Worm (Caenorhabditis elegans): ENCODE data around the gene fip-1.

Gene fip-1

ce11 chrIII:8656957-8657356 lies 17.4 kb downstream of the fip-1 start (continued):
- TF ChIP-seq ztf-11 (tag; optimal IDR thresholded peaks at IDR 0.05), result no peak
- no peak for TF ChIP-seq lir-3 (tag; optimal IDR thresholded peaks at IDR 0.05)
- TF ChIP-seq cey-2 (tag; optimal IDR thresholded peaks at IDR 0.05; ENCODE audit: borderline replicate concordance, insufficient read depth), result no peak
- peak in 1 of 2 experiments; percentile 64 for TF ChIP-seq mdl-1 (tag; optimal IDR thresholded peaks at IDR 0.05)
- TF ChIP-seq ZK546.5 (tag; optimal IDR thresholded peaks at IDR 0.05), result no peak
- no peak for TF ChIP-seq aly-2 (tag; optimal IDR thresholded peaks at IDR 0.05)
- TF ChIP-seq ceh-82 (tag; optimal IDR thresholded peaks at IDR 0.05), result no peak
- TF ChIP-seq snpc-4 (tag; optimal IDR thresholded peaks at IDR 0.05), result no peak
- TF ChIP-seq ces-1 (GFP tag; optimal IDR thresholded peaks at IDR 0.05), result no peak
- no peak for TF ChIP-seq nhr-25 (tag; optimal IDR thresholded peaks at IDR 0.05; ENCODE audit: borderline replicate concordance, insufficient read depth)
- TF ChIP-seq F26F4.8 (GFP tag; conservative IDR thresholded peaks at IDR 0.05), result no peak
- no peak for TF ChIP-seq D1046.2 (GFP tag; IDR thresholded peaks at IDR 0.05)
- no peak for TF ChIP-seq daf-19 (GFP tag; conservative IDR thresholded peaks at IDR 0.05)
- peak; percentile 87 for TF ChIP-seq hlh-11 (tag; optimal IDR thresholded peaks at IDR 0.05)
- TF ChIP-seq hlh-30 (tag; optimal IDR thresholded peaks at IDR 0.05; ENCODE audit: insufficient read depth), result peak; percentile 78
- peak; percentile 88 for TF ChIP-seq nhr-28 (tag; optimal IDR thresholded peaks at IDR 0.05)
- TF ChIP-seq daf-8 (GFP tag; IDR thresholded peaks at IDR 0.05), result 0 out of 2 replicates have a peak, but pooled peaks have one; percentile 6
- no peak for TF ChIP-seq spr-1 (tag; optimal IDR thresholded peaks at IDR 0.05)
- no peak for TF ChIP-seq Y5F2A.4 (GFP tag; optimal IDR thresholded peaks at IDR 0.05)
- TF ChIP-seq ZK337.2 (GFP tag; IDR thresholded peaks at IDR 0.05), result no peak
- no peak for TF ChIP-seq tag-97 (GFP tag; IDR thresholded peaks at IDR 0.05)
- TF ChIP-seq T26A8.4 (GFP tag; IDR thresholded peaks at IDR 0.05), result no peak
- no peak for TF ChIP-seq lin-38 (GFP tag; IDR thresholded peaks at IDR 0.05)
- TF ChIP-seq dpl-1 (GFP tag; optimal IDR thresholded peaks at IDR 0.05), result no peak
- TF ChIP-seq snpc-1.2 (GFP tag; IDR thresholded peaks at IDR 0.05), result no peak
- TF ChIP-seq mes-2 (tag; optimal IDR thresholded peaks at IDR 0.05; ENCODE audit: poor library complexity, severe bottlenecking), result no peak
- TF ChIP-seq Y48G9A.11 (GFP tag; IDR thresholded peaks at IDR 0.05), result no peak
- no peak for TF ChIP-seq zip-11 (GFP tag; IDR thresholded peaks at IDR 0.05)
- no peak for TF ChIP-seq zfp-3 (GFP tag; conservative IDR thresholded peaks at IDR 0.05)
- TF ChIP-seq ceh-20 (GFP tag; IDR thresholded peaks at IDR 0.05), result peak; percentile 56; the same call in 1 of the 2 replicates
- no peak for TF ChIP-seq pha-4 (GFP tag; IDR thresholded peaks at IDR 0.05)
- TF ChIP-seq pha-4 (tag; optimal IDR thresholded peaks at IDR 0.05), result no peak

DNA sequence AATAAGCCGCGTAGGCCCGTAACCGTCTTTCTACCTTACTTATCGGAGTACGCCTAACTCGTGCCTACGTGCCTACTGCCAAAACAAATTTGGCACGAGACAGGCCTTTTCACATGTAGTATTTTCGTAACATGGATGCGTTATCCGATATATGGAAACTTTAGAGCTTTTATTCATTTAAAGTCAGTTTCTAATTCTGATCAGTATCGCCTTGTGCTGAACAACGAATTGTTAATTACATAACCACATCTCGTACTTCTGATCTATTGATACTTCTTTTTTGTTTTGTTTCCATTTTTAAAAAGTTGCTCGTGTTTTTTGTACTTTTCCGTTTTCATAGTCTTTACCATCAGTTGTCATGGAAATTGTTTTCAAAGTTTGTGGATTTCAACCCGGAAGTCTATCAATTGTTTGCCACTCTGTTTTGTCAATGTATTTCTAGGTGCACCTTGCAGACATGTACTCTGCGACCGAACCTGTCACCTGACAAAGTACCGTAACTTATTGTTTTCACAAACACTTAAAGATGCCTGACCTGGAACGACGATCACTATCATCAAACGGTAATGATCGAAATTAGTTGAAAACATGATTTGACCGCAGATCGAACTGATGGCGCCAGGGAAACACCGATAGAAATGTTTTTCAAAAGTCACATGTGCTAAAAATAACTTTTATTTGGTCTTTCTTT lies 18.3 kb downstream of the fip-1 start:
- no peak for TF ChIP-seq ceh-62 (tag; optimal IDR thresholded peaks at IDR 0.05)
- TF ChIP-seq aha-1 (tag), result peak; percentile 97

DNA sequence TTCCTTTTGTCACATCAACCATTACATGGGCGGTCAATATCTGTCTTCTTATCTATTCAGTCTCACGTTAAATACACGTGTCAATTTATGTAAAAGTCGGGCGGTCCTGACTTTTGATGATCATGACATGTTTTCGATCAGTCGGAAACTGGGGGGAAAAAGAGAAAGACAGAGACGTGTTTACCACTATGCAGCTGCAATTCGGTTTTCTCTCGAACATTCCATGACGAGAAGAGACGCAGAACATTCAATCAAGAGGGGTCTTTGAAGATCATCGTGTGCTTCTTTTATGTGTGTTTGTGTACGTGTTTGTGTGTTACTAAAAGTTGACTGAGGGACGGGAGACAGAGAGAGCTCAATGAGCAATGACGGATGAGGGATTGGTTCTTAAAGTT lies 18.8 kb downstream of the fip-1 start:
- TF ChIP-seq php-3 (GFP tag; IDR thresholded peaks at IDR 0.05), result peak; percentile 96
- TF ChIP-seq lin-15B (tag; optimal IDR thresholded peaks at IDR 0.05), result no peak
- no peak for TF ChIP-seq daf-8 (GFP tag; IDR thresholded peaks at IDR 0.05)
- TF ChIP-seq zfp-2 (tag; optimal IDR thresholded peaks at IDR 0.05), result no peak
- TF ChIP-seq aly-2 (tag; optimal IDR thresholded peaks at IDR 0.05), result no peak
- TF ChIP-seq nhr-6 (tag; optimal IDR thresholded peaks at IDR 0.05), result no peak
- TF ChIP-seq unc-39 (tag; optimal IDR thresholded peaks at IDR 0.05), result no peak
- peak; percentile 60; the same call in 1 of the 2 replicates for TF ChIP-seq nhr-42 (GFP tag; IDR thresholded peaks at IDR 0.05)
- TF ChIP-seq daf-12 (tag; optimal IDR thresholded peaks at IDR 0.05), result no peak
- TF ChIP-seq nhr-10 (tag; optimal IDR thresholded peaks at IDR 0.05), result peak; percentile 80
- no peak for TF ChIP-seq ZK546.5 (tag; optimal IDR thresholded peaks at IDR 0.05)
- peak; percentile 88 to 90 for TF ChIP-seq hif-1 (tag; optimal IDR thresholded peaks at IDR 0.05)
- TF ChIP-seq ctbp-1 (GFP tag; IDR thresholded peaks at IDR 0.05), result peak; percentile 71
- no peak for TF ChIP-seq ceh-82 (tag; optimal IDR thresholded peaks at IDR 0.05)
- no peak for TF ChIP-seq nhr-237 (tag; optimal IDR thresholded peaks at IDR 0.05)
- TF ChIP-seq Y5F2A.4 (GFP tag; optimal IDR thresholded peaks at IDR 0.05), result no peak
- TF ChIP-seq tra-1 (GFP tag; IDR thresholded peaks at IDR 0.05), result peak; percentile 96
- TF ChIP-seq unc-62 (GFP tag; optimal IDR thresholded peaks at IDR 0.05 in 1 of 2), result peak; percentile 45 to 99
- TF ChIP-seq unc-62 (tag; optimal IDR thresholded peaks at IDR 0.05), result peak; percentile 31
- TF ChIP-seq ceh-44 (GFP tag; IDR thresholded peaks at IDR 0.05), result no peak
- TF ChIP-seq pqm-1 (tag; optimal IDR thresholded peaks at IDR 0.05), result peak; percentile 15
